Fruit fly (Drosophila melanogaster): ENCODE data around the gene EMC6.

DNA sequence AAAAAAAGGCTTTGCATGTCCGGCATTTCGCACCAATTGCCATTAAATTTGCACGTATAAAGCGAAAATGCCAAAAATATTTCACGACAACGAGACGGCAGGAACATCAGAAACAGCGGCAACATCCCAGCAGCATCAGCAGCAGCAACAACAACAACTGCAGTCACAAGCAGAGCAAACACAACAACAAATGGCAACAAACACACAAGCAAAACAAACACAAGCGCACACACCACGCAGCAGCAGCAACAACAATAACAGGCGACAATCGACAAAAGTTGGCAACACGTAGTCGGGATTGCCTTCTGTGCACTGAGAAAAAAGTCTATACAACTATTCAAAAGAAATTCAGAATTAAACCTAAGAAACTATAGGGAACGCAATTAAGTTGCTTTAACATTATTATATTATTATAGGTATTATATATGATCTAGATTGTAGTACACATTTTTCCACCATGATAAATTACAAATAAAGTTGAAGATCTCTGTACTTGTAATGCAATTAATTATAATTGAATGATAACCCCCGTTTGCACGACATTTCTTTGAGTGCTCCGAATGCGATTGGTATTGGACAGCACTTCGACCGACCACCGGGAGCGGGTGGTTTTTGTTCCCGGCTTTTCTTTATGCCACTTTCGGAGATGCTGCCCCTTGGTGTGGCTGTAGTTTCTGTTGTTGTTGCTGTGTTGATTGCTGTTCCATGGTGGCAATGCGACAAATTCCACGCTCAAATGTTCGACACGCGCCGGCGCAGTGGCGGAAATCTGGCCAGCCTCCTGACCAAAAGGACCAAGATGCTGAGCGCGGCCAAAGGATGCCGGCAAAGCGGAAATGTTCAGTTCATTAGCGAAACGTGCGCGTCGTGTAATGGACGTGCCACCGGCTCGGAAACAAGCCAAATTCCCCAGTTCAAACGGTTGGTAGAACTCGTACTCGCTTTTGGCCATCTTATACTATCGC lies 41.0 kb downstream of the EMC6 start, which contains the start of gene tnc:
- TF ChIP-seq cic (GFP tag; optimal IDR thresholded peaks at IDR 0.05): no peak
- no peak for TF ChIP-seq Mnt (GFP tag; optimal IDR thresholded peaks at IDR 0.05)
- no peak for TF ChIP-seq CG7045 (GFP tag; optimal IDR thresholded peaks at IDR 0.05)
- no peak for TF ChIP-seq Clk (GFP tag; optimal IDR thresholded peaks at IDR 0.05)
- TF ChIP-seq CG33017 (tag; optimal IDR thresholded peaks at IDR 0.05): no peak
- TF ChIP-seq pad (GFP tag; optimal IDR thresholded peaks at IDR 0.05): no peak
- TF ChIP-seq bab1 (GFP tag; optimal IDR thresholded peaks at IDR 0.05): no peak
- TF ChIP-seq CG11617 (GFP tag; optimal IDR thresholded peaks at IDR 0.05): no peak
- TF ChIP-seq toe (GFP tag; optimal IDR thresholded peaks at IDR 0.05): no peak
- no peak for TF ChIP-seq CG7101 (tag; optimal IDR thresholded peaks at IDR 0.05)
- no peak for TF ChIP-seq CG1620 (GFP tag; optimal IDR thresholded peaks at IDR 0.05)
- TF ChIP-seq kay (GFP tag; ENCODE audit: borderline replicate concordance): no peak
- no peak for TF ChIP-seq ovo (GFP tag; optimal IDR thresholded peaks at IDR 0.05)
- TF ChIP-seq CG14711 (tag; optimal IDR thresholded peaks at IDR 0.05): no peak
